Worm (Caenorhabditis elegans): ENCODE results near the gene kin-19.

Gene kin-19

ce11 chrIII:4049150-4049549, 37.3 kb downstream of the kin-19 start:
- no peak for TF ChIP-seq ceh-19 (GFP tag; optimal IDR thresholded peaks at IDR 0.05)
- peak; percentile 57 for TF ChIP-seq hlh-30 (tag; optimal IDR thresholded peaks at IDR 0.05; ENCODE audit: insufficient read depth)

ce11 chrIII:4039775-4040174, 46.7 kb downstream of the kin-19 start:
- TF ChIP-seq elt-2 (tag; optimal IDR thresholded peaks at IDR 0.05) (peak; percentile 80), pax-1 (tag; optimal IDR thresholded peaks at IDR 0.05) (no peak), ref-2 (tag; optimal IDR thresholded peaks at IDR 0.05) (no peak), pag-3 (tag; optimal IDR thresholded peaks at IDR 0.05; ENCODE audit: borderline replicate concordance) (no peak), tbx-7 (tag; optimal IDR thresholded peaks at IDR 0.05) (no peak), ceh-31 (tag; optimal IDR thresholded peaks at IDR 0.05) (no peak)

- TF ChIP-seq zip-5 (tag; optimal IDR thresholded peaks at IDR 0.05) (no peak), ceh-34 (tag; optimal IDR thresholded peaks at IDR 0.05) (peak; percentile 91), unc-42 (tag; optimal IDR thresholded peaks at IDR 0.05) (peak; percentile 32), pros-1 (tag; optimal IDR thresholded peaks at IDR 0.05) (peak; percentile 31), sdc-2 (tag; optimal IDR thresholded peaks at IDR 0.05) (no peak), pag-3 (tag; optimal IDR thresholded peaks at IDR 0.05; ENCODE audit: borderline replicate concordance) (no peak), ceh-14 (tag; optimal IDR thresholded peaks at IDR 0.05) (peak; percentile 42), ceh-31 (tag; optimal IDR thresholded peaks at IDR 0.05) (peak; percentile 44), hlh-30 (tag; optimal IDR thresholded peaks at IDR 0.05; ENCODE audit: insufficient read depth) (no peak), ceh-2 (tag; optimal IDR thresholded peaks at IDR 0.05) (peak; percentile 29), fax-1 (tag; optimal IDR thresholded peaks at IDR 0.05) (no peak), ztf-16 (tag; optimal IDR thresholded peaks at IDR 0.05) (no peak), ceh-6 (GFP tag; optimal IDR thresholded peaks at IDR 0.05) (no peak), ref-2 (tag; optimal IDR thresholded peaks at IDR 0.05) (peak; percentile 33), K09A11.1 (tag; optimal IDR thresholded peaks at IDR 0.05; ENCODE audit: insufficient read depth) (no peak), K02D7.2 (tag; optimal IDR thresholded peaks at IDR 0.05) (no peak), syd-9 (tag; optimal IDR thresholded peaks at IDR 0.05) (peak; percentile 28), ets-4 (tag; optimal IDR thresholded peaks at IDR 0.05) (peak; percentile 3), C08G9.2 (tag; optimal IDR thresholded peaks at IDR 0.05) (peak; percentile 29), ceh-19 (GFP tag; optimal IDR thresholded peaks at IDR 0.05) (peak; percentile 22), tbx-2 (tag; optimal IDR thresholded peaks at IDR 0.05) (peak; percentile 51)
Observed at ce11 chrIII:4037332-4037731, 49.1 kb downstream of the kin-19 start.

ce11 chrIII:4036740-4037139, 49.7 kb downstream of the kin-19 start, which contains the start of gene hum-5:
Gene hum-5 (minus strand): TSS chrIII:4036840.
- TF ChIP-seq dmd-4 (tag; optimal IDR thresholded peaks at IDR 0.05; ENCODE audit: borderline replicate concordance) = no peak
- no peak for TF ChIP-seq ceh-22 (tag; optimal IDR thresholded peaks at IDR 0.05)
- no peak for TF ChIP-seq ceh-34 (tag; optimal IDR thresholded peaks at IDR 0.05)
- TF ChIP-seq elt-2 (tag; optimal IDR thresholded peaks at IDR 0.05) = no peak
- no peak for TF ChIP-seq Y22D7AL.16 (tag; optimal IDR thresholded peaks at IDR 0.05)
- no peak for TF ChIP-seq unc-42 (tag; optimal IDR thresholded peaks at IDR 0.05)
- no peak for TF ChIP-seq pqm-1 (tag; optimal IDR thresholded peaks at IDR 0.05)
- no peak for TF ChIP-seq K09A11.1 (tag; optimal IDR thresholded peaks at IDR 0.05; ENCODE audit: insufficient read depth)
- TF ChIP-seq C38D4.7 (GFP tag; optimal IDR thresholded peaks at IDR 0.05) = no peak
- no peak for TF ChIP-seq sox-2 (GFP tag; IDR thresholded peaks at IDR 0.05)
- TF ChIP-seq ceh-45 (GFP tag; IDR thresholded peaks at IDR 0.05) = no peak
- TF ChIP-seq hlh-30 (tag; optimal IDR thresholded peaks at IDR 0.05; ENCODE audit: insufficient read depth) = no peak
- no peak for TF ChIP-seq ceh-30 (tag; optimal IDR thresholded peaks at IDR 0.05)
- no peak for TF ChIP-seq ets-4 (tag; optimal IDR thresholded peaks at IDR 0.05)
- no peak for TF ChIP-seq ref-2 (tag; optimal IDR thresholded peaks at IDR 0.05)
- no peak for TF ChIP-seq pha-2 (tag; optimal IDR thresholded peaks at IDR 0.05)
- TF ChIP-seq pat-9 (tag; optimal IDR thresholded peaks at IDR 0.05) = no peak
- TF ChIP-seq nhr-11 (tag; optimal IDR thresholded peaks at IDR 0.05) = no peak

All from whole organism, late embryonic.